Worm (Caenorhabditis elegans) whole organism, late embryonic: ENCODE results near the gene srbc-43.
A peak's percentile ranks its signal among the peaks of the same experiment; 100 is the strongest.

Experiments used
- C38D4.7 ChIP-seq: fragments of 200-800 bp; sonication (Bioruptor generic); optimal IDR thresholded peaks from 2 replicates; lab custom pipeline; 2018; ENCODE audit warnings: mild to moderate bottlenecking, missing genetic modification characterization, moderate library complexity, missing compliant biosample characterization
- F13H6.1 ChIP-seq: sonication (generic microtip); optimal IDR thresholded peaks from 2 replicates; lab custom pipeline; 2016; ENCODE audit warnings: missing genetic modification characterization, missing compliant biosample characterization
- K02D7.2 ChIP-seq: sonication (generic microtip); optimal IDR thresholded peaks from 2 replicates; lab custom pipeline; 2017; ENCODE audit warnings: mild to moderate bottlenecking, missing genetic modification characterization, missing compliant biosample characterization
- K09A11.1 ChIP-seq: sonication (generic microtip); optimal IDR thresholded peaks from 2 replicates; lab custom pipeline; 2017; ENCODE audit warnings: antibody characterized with exemption, mild to moderate bottlenecking, missing genetic modification characterization, missing compliant biosample characterization; ENCODE audit not compliant: insufficient read depth
- Y22D7AL.16 ChIP-seq: sonication (generic microtip); optimal IDR thresholded peaks from 2 replicates; lab custom pipeline; 2016; ENCODE audit warnings: missing genetic modification characterization, missing compliant biosample characterization
- ceh-18 ChIP-seq: sonication (generic microtip); optimal IDR thresholded peaks from 2 replicates; lab custom pipeline; 2016; ENCODE audit warnings: missing genetic modification characterization, missing compliant biosample characterization
- ceh-2 ChIP-seq: sonication (generic microtip); optimal IDR thresholded peaks from 2 replicates; lab custom pipeline; 2016; ENCODE audit warnings: missing genotype, missing genetic modification characterization, missing compliant biosample characterization
- ceh-22 ChIP-seq: sonication (generic microtip); optimal IDR thresholded peaks from 2 replicates; lab custom pipeline; 2017; ENCODE audit warnings: missing biosample characterization, missing genetic modification characterization
- ceh-30 ChIP-seq: fragments of 150-350 bp; optimal IDR thresholded peaks from 2 replicates; lab custom pipeline; 2014; ENCODE audit warnings: missing biosample characterization, missing genetic modification characterization
- ceh-45 ChIP-seq: fragments of 200-800 bp; sonication (Bioruptor generic); IDR thresholded peaks from 2 replicates; pipeline ENCODE4 v1.3.6; 2022; ENCODE audit warnings: missing genetic modification reagents, missing genetic modification characterization, missing compliant biosample characterization
- ceh-48 ChIP-seq: sonication (generic microtip); optimal IDR thresholded peaks from 2 replicates; lab custom pipeline; 2016; ENCODE audit warnings: missing genetic modification characterization, inconsistent platforms, missing compliant biosample characterization
- che-1 ChIP-seq: sonication (generic microtip); optimal IDR thresholded peaks from 2 replicates; lab custom pipeline; 2016; ENCODE audit warnings: mild to moderate bottlenecking, missing genetic modification characterization, missing compliant biosample characterization
- elt-2 ChIP-seq: sonication (generic microtip); optimal IDR thresholded peaks from 2 replicates; lab custom pipeline; 2016; ENCODE audit warnings: missing genetic modification reagents, missing genetic modification characterization, missing compliant biosample characterization
- ets-4 ChIP-seq: sonication (generic microtip); optimal IDR thresholded peaks from 2 replicates; lab custom pipeline; 2016; ENCODE audit warnings: missing genetic modification characterization, missing compliant biosample characterization
- eyg-1 ChIP-seq: sonication (generic microtip); optimal IDR thresholded peaks from 2 replicates; lab custom pipeline; 2016; ENCODE audit warnings: missing genotype, missing genetic modification characterization, missing compliant biosample characterization
- fax-1 ChIP-seq: sonication (generic microtip); optimal IDR thresholded peaks from 2 replicates; lab custom pipeline; 2016; ENCODE audit warnings: missing genotype, missing genetic modification characterization, missing compliant biosample characterization
- fkh-10 ChIP-seq: fragments of 150-350 bp; optimal IDR thresholded peaks from 2 replicates; lab custom pipeline; 2014; ENCODE audit warnings: missing biosample characterization, missing genetic modification reagents, missing genetic modification characterization
- fkh-6 ChIP-seq: sonication (generic microtip); optimal IDR thresholded peaks from 2 replicates; lab custom pipeline; 2016; ENCODE audit warnings: missing genetic modification characterization, missing compliant biosample characterization
- hlh-13 ChIP-seq: fragments of 200-800 bp; sonication (Bioruptor generic); optimal IDR thresholded peaks from 2 replicates; lab custom pipeline; 2018; ENCODE audit warnings: mild to moderate bottlenecking, missing genetic modification characterization, missing compliant biosample characterization
- hlh-15 ChIP-seq: sonication (generic microtip); optimal IDR thresholded peaks from 2 replicates; lab custom pipeline; 2016; ENCODE audit warnings: missing genetic modification characterization, missing compliant biosample characterization
- hlh-30 ChIP-seq: sonication (generic microtip); optimal IDR thresholded peaks from 2 replicates; lab custom pipeline; 2017; ENCODE audit warnings: antibody characterized with exemption, missing genetic modification characterization, missing compliant biosample characterization; ENCODE audit not compliant: insufficient read depth
- hlh-6 ChIP-seq: sonication (generic microtip); optimal IDR thresholded peaks from 2 replicates; lab custom pipeline; 2016; ENCODE audit warnings: missing genotype, missing genetic modification characterization, missing compliant biosample characterization
- hlh-8 ChIP-seq: sonication (generic microtip); optimal IDR thresholded peaks from 2 replicates; lab custom pipeline; 2016; ENCODE audit warnings: missing genotype, missing genetic modification characterization, missing compliant biosample characterization
- lin-11 ChIP-seq: fragments of 200-800 bp; sonication (Bioruptor generic); optimal IDR thresholded peaks from 2 replicates; lab custom pipeline; 2018; ENCODE audit warnings: mild to moderate bottlenecking, missing genetic modification characterization, missing compliant biosample characterization
- madf-2 ChIP-seq: sonication (generic microtip); optimal IDR thresholded peaks from 2 replicates; lab custom pipeline; 2017; ENCODE audit warnings: missing genetic modification characterization, missing compliant biosample characterization
- nfya-1 ChIP-seq: sonication (generic microtip); optimal IDR thresholded peaks from 2 replicates; lab custom pipeline; 2017; ENCODE audit warnings: missing genetic modification characterization, mild to moderate bottlenecking, missing compliant biosample characterization, antibody characterized with exemption, moderate library complexity
- nhr-232 ChIP-seq: sonication (generic microtip); optimal IDR thresholded peaks from 2 replicates; lab custom pipeline; 2016; ENCODE audit warnings: missing genetic modification characterization, missing compliant biosample characterization
- npax-4 ChIP-seq: sonication (generic microtip); optimal IDR thresholded peaks from 2 replicates; lab custom pipeline; 2016; ENCODE audit warnings: missing genetic modification characterization, missing compliant biosample characterization
- pax-1 ChIP-seq: fragments of 150-350 bp; optimal IDR thresholded peaks from 2 replicates; lab custom pipeline; 2014; ENCODE audit warnings: missing biosample characterization, missing genetic modification characterization
- pha-2 ChIP-seq: sonication (generic microtip); optimal IDR thresholded peaks from 2 replicates; lab custom pipeline; 2017; ENCODE audit warnings: mild to moderate bottlenecking, missing genetic modification characterization, missing compliant biosample characterization
- pha-4 ChIP-seq: fragments of 150-350 bp; optimal IDR thresholded peaks from 2 replicates; lab custom pipeline; 2018; ENCODE audit warnings: missing biosample characterization, missing genetic modification reagents, missing genetic modification characterization
- pqm-1 ChIP-seq: sonication (generic microtip); optimal IDR thresholded peaks from 2 replicates; lab custom pipeline; 2016; ENCODE audit warnings: missing genetic modification characterization, missing compliant biosample characterization
- ref-2 ChIP-seq: sonication (generic microtip); optimal IDR thresholded peaks from 2 replicates; lab custom pipeline; 2016; ENCODE audit warnings: missing genetic modification characterization, missing compliant biosample characterization
- sox-2 ChIP-seq: fragments of 200-800 bp; sonication (Bioruptor generic); IDR thresholded peaks from 2 replicates; pipeline ENCODE4 v1.3.6; 2022; ENCODE audit warnings: missing genetic modification reagents, missing genetic modification characterization, missing compliant biosample characterization
- sox-4 ChIP-seq: sonication (generic microtip); optimal IDR thresholded peaks from 2 replicates; lab custom pipeline; 2017; ENCODE audit warnings: mild to moderate bottlenecking, missing genetic modification characterization, inconsistent platforms, missing compliant biosample characterization
- tbx-7 ChIP-seq: sonication (generic microtip); optimal IDR thresholded peaks from 2 replicates; lab custom pipeline; 2016; ENCODE audit warnings: missing genotype, missing genetic modification characterization, missing compliant biosample characterization
- ttx-3 ChIP-seq: sonication (generic microtip); optimal IDR thresholded peaks from 2 replicates; lab custom pipeline; 2016; ENCODE audit warnings: missing genetic modification reagents, missing genetic modification characterization, missing compliant biosample characterization
- unc-55 ChIP-seq: sonication (generic microtip); optimal IDR thresholded peaks from 2 replicates; lab custom pipeline; 2017; ENCODE audit warnings: missing biosample characterization, missing genetic modification reagents, missing genetic modification characterization
- unc-86 ChIP-seq: sonication (generic microtip); optimal IDR thresholded peaks from 2 replicates; lab custom pipeline; 2016; ENCODE audit warnings: missing genetic modification characterization, missing compliant biosample characterization
- zip-5 ChIP-seq: sonication (generic microtip); optimal IDR thresholded peaks from 2 replicates; lab custom pipeline; 2016; ENCODE audit warnings: missing genetic modification characterization, missing compliant biosample characterization
- ztf-16 ChIP-seq: sonication (generic microtip); optimal IDR thresholded peaks from 2 replicates; lab custom pipeline; 2017; ENCODE audit warnings: missing genetic modification characterization, missing compliant biosample characterization

Gene srbc-43

DNA sequence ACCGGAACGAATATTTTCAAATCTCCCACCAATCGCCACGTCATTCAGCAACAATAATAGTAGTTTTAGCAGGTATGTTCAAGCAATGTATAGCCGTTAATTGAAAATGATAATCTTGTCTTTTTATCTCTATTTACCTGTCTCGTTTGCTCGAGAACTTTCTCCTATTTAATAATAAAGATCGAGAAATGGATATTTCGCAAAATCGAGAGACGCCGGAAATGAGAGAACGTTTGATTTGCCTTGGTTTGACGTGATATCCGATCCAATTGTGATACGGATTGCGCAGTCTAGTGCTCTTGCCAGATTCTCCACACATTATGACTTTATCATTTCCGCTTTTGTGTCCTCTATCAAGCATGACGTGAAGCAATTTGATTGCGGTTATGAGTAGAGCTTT, 16.5 kb downstream of the srbc-43 start:
- TF ChIP-seq lin-11 (tag; lab: Kevin White, UChicago), result no peak
- TF ChIP-seq ets-4 (tag; lab: Kevin White, UChicago), result no peak
- no peak for TF ChIP-seq fax-1 (tag; lab: Kevin White, UChicago)
- no peak for TF ChIP-seq F13H6.1 (tag; lab: Kevin White, UChicago)
- no peak for TF ChIP-seq K09A11.1 (tag; lab: Kevin White, UChicago)
- TF ChIP-seq fkh-10 (GFP tag; lab: Kevin White, UChicago), result no peak

DNA sequence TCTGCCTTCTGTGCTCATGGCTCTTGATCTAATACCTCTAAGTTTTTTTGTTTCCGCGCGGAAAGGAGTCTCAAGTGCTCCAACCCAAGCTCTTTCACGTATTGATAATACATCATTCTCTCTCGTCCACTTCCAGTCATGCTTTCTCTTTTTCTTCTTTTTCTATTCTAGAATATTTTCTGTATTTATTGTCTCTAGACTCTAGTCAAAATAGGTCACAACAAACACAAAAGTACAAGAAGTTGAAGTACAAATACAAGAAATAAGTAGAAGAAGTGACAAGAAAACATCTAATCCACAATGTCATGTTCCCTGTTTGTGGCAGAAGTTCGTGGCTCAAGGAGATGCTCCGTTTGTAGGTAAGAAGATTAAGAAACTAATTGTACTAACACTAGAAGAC, 17.1 kb downstream of the srbc-43 start, which contains the start of gene ZC455.1:
Gene ZC455.1, plus strand, starts transcription at position 301 of the 400 bp plus-strand sequence.
- TF ChIP-seq ref-2 (tag; lab: Kevin White, UChicago) (no peak), madf-2 (tag; lab: Kevin White, UChicago) (no peak), fkh-6 (no peak), sox-2 (GFP tag; lab: Robert Waterston, UW) (no peak), pqm-1 (no peak), che-1 (tag; lab: Kevin White, UChicago) (no peak), nfya-1 (no peak), unc-55 (GFP tag; lab: Kevin White, UChicago) (no peak), pha-2 (tag; lab: Kevin White, UChicago) (no peak), hlh-6 (tag; lab: Kevin White, UChicago) (no peak), pha-4 (no peak), C38D4.7 (GFP tag; lab: Kevin White, UChicago) (no peak), fkh-10 (GFP tag; lab: Kevin White, UChicago) (no peak), ttx-3 (tag; lab: Kevin White, UChicago) (no peak), unc-86 (tag; lab: Kevin White, UChicago) (no peak), npax-4 (tag; lab: Kevin White, UChicago) (no peak), K09A11.1 (tag; lab: Kevin White, UChicago) (no peak), ceh-45 (no peak), Y22D7AL.16 (tag; lab: Kevin White, UChicago) (no peak), hlh-15 (no peak)

DNA sequence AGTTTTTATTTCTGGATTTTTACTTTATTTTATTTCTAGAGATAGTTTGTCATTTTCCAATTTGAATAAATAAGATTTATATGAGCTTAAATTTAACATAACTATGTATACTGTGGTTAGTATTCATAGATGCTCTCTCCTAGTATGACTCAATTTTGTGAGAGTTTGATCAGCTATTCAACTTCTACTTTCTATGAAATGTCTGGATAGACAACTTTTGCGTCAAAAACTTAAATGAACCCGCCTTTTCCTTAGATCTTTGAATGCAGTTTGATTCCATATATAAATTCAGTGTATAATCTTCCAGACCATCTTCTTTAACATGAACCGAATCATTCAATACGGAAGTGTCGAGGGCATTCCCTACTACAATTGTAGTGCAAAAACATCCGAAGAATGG, 21.4 kb downstream of the srbc-43 start, which contains the start of gene srt-43:
Gene srt-43, plus strand, starts transcription at position 301 of the 400 bp plus-strand sequence.
- no peak for TF ChIP-seq hlh-30 (tag; lab: Kevin White, UChicago)
- no peak for TF ChIP-seq ceh-48 (tag; lab: Kevin White, UChicago)
- TF ChIP-seq ceh-2, result no peak
- TF ChIP-seq hlh-8 (tag; lab: Kevin White, UChicago), result no peak
- TF ChIP-seq ceh-22 (tag; lab: Kevin White, UChicago), result no peak
- no peak for TF ChIP-seq sox-4 (tag; lab: Kevin White, UChicago)
- TF ChIP-seq pax-1 (tag; lab: Kevin White, UChicago), result no peak
- TF ChIP-seq K02D7.2, result no peak
- no peak for TF ChIP-seq eyg-1 (tag; lab: Kevin White, UChicago)

DNA sequence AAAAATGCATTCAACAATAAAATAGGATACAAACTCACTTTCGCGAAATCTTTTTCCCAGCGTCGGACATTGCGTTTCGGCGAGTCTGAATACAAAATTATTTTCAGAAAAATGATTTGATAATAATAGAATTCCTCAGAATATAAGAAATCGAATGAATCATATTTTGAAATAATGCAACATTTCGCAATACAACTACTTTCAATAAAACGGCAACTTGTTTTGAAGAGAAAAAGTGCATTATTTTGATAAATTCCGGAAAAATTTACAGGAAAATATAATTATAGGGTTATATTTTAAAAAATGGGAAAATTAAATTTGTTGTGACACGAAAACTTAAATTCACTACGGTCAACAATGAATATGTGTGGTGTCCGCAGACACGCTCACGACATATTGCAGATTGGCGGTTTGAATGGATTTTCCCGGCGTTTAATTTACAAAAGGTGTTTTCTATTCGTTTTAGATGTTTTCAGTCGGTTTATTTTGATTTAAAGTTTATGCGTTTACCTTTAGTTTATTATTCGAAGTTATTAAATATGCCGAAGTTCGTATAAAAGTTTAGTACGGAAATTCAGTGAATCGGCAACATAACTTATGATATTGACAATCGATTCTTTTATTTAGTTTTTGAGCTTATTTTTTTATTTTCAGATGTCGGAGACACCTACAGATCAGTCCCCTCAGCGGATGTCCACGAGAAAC, 26.9 kb downstream of the srbc-43 start, which contains the start of the genes abcf-1 and scc-3:
Gene abcf-1, minus strand, starts transcription at position 85 of the 705 bp plus-strand sequence.
Gene scc-3, plus strand, starts transcription at position 655 of the 705 bp plus-strand sequence.
- TF ChIP-seq nhr-232 (no peak), nfya-1 (peak; percentile 11)
- TF ChIP-seq, all 69 proteins: peak for 1

DNA sequence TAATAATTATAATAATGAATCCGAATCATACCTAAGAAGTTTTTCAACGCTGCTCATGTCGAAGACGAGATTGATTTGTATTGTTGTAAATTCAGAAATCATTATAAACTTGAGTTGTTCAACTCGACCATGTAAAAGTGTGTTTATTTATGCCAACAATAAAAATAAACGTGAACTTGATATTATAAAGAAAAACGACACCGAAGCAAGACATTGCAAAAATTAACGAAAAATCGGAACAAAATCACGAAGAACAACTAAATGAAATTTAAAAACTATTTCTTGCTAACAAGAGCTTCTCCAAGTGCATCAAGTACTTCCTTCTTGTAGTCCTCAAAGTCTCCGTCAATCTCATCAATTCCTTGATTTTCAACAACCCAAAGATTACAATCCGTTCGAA, 29.4 kb downstream of the srbc-43 start, which contains the start of gene F18E2.15:
Gene F18E2.15, minus strand, starts transcription at position 101 of the 400 bp plus-strand sequence.
- TF ChIP-seq tbx-7 (tag; lab: Kevin White, UChicago) (no peak), hlh-13 (GFP tag; lab: Kevin White, UChicago) (no peak), ref-2 (tag; lab: Kevin White, UChicago) (no peak), zip-5 (tag; lab: Kevin White, UChicago) (no peak), pax-1 (tag; lab: Kevin White, UChicago) (no peak), ceh-45 (no peak), ztf-16 (tag; lab: Kevin White, UChicago) (no peak), F13H6.1 (tag; lab: Kevin White, UChicago) (no peak), unc-86 (tag; lab: Kevin White, UChicago) (no peak), ceh-30 (no peak), elt-2 (tag; lab: Kevin White, UChicago) (no peak), fax-1 (tag; lab: Kevin White, UChicago) (no peak), C38D4.7 (GFP tag; lab: Kevin White, UChicago) (no peak), ceh-18 (tag; lab: Kevin White, UChicago) (no peak)
